Worm (Caenorhabditis elegans) whole organism, L1 larva: ENCODE measurements around the gene F36D4.6.
A peak's percentile ranks its signal among the peaks of the same experiment; 100 is the strongest.
"Not testable (repeated sequence)": the region's sequence is repeated elsewhere in the genome, so short reads cannot be mapped to it uniquely, and the experiment has no call there.

ENCODE experiments used
- C16A3.4 ChIP-seq: fragments of 150-350 bp; optimal IDR thresholded peaks from 2 replicates; lab custom pipeline; 2014; ENCODE audit warnings: missing biosample characterization, missing genetic modification characterization
- C34B4.2 ChIP-seq: sonication (generic microtip); optimal IDR thresholded peaks from 2 replicates; lab custom pipeline; 2017; ENCODE audit warnings: mild to moderate bottlenecking, missing genetic modification characterization, missing compliant biosample characterization
- Y116A8C.19 ChIP-seq: sonication (generic microtip); optimal IDR thresholded peaks from 2 replicates; lab custom pipeline; 2016; ENCODE audit warnings: missing compliant biosample characterization, missing genetic modification characterization, borderline replicate concordance
- alr-1 ChIP-seq: fragments of 200-800 bp; sonication (Bioruptor generic); optimal IDR thresholded peaks from 2 replicates; lab custom pipeline; 2018; ENCODE audit warnings: borderline replicate concordance, mild to moderate bottlenecking, missing genetic modification characterization, missing compliant biosample characterization
- ama-1 ChIP-seq: fragments of 150-350 bp; optimal IDR thresholded peaks from 2 replicates; lab custom pipeline; 2014
- blmp-1 ChIP-seq: fragments of 150-350 bp; optimal IDR thresholded peaks from 2 replicates; lab custom pipeline; 2014; ENCODE audit warnings: missing biosample characterization, missing genetic modification characterization
- dpl-1 ChIP-seq, 3 experiments: fragments of 150-350 bp in 2 of 3; sonication (generic microtip) in 1 of 3; optimal IDR thresholded peaks; 2 replicates each; lab custom pipeline; 2014 to 2017; ENCODE audit warnings: missing biosample characterization in 3 of 3, missing genetic modification characterization in 3 of 3, missing genetic modification reagents in 3 of 3
- efl-1 ChIP-seq, 4 experiments: fragments of 150-350 bp; optimal IDR thresholded peaks in 3 of 4; peaks in 1 of 4; 1 replicate in 1 of 4; 2 replicates in 3 of 4; lab custom pipeline; 2014; ENCODE audit warnings: missing biosample characterization in 2 of 4, missing genetic modification characterization in 2 of 4, missing genetic modification reagents in 2 of 4
- egl-27 ChIP-seq, 2 experiments: fragments of 150-350 bp in 1 of 2; sonication (generic microtip); optimal IDR thresholded peaks; 3 replicates each; lab custom pipeline; 2017 to 2018; ENCODE audit warnings: missing biosample characterization in 2 of 2, missing genetic modification characterization in 2 of 2, missing genetic modification reagents in 2 of 2
- elt-2 ChIP-seq: sonication (generic microtip); optimal IDR thresholded peaks from 2 replicates; lab custom pipeline; 2016; ENCODE audit warnings: missing genetic modification characterization, mild to moderate bottlenecking, inconsistent platforms, missing compliant biosample characterization, missing genetic modification reagents
- ets-5 ChIP-seq: fragments of 200-800 bp; sonication (Bioruptor generic); IDR thresholded peaks from 2 replicates; pipeline ENCODE4 v1.3.6; 2022; ENCODE audit warnings: missing genetic modification characterization, missing compliant biosample characterization
- irx-1 ChIP-seq: sonication (generic microtip); optimal IDR thresholded peaks from 2 replicates; lab custom pipeline; 2016; ENCODE audit warnings: missing genetic modification characterization, missing compliant biosample characterization
- lin-15B ChIP-seq: fragments of 150-350 bp; sonication (generic microtip); optimal IDR thresholded peaks from 3 replicates; lab custom pipeline; 2014; ENCODE audit warnings: missing biosample characterization, missing genetic modification characterization
- lin-35 ChIP-seq, 2 experiments: fragments of 150-350 bp; optimal IDR thresholded peaks; 2 replicates each; lab custom pipeline; 2014; ENCODE audit warnings: missing biosample characterization in 2 of 2, missing genetic modification characterization in 2 of 2, missing genetic modification reagents in 2 of 2
- lir-3 ChIP-seq: sonication (generic microtip); optimal IDR thresholded peaks from 2 replicates; lab custom pipeline; 2016; ENCODE audit warnings: mild to moderate bottlenecking, missing genetic modification characterization, moderate library complexity, missing compliant biosample characterization; ENCODE audit not compliant: poor library complexity
- nhr-85 ChIP-seq: sonication (generic microtip); peaks from one replicate; lab custom pipeline; 2016; ENCODE audit warnings: missing genetic modification characterization, inconsistent platforms, missing compliant biosample characterization
- rnt-1 ChIP-seq: sonication (generic microtip); optimal IDR thresholded peaks from 2 replicates; lab custom pipeline; 2016; ENCODE audit warnings: mild to moderate bottlenecking, missing genetic modification characterization, moderate library complexity, missing compliant biosample characterization
- unc-86 ChIP-seq: sonication (generic microtip); optimal IDR thresholded peaks from 2 replicates; lab custom pipeline; 2016; ENCODE audit warnings: missing genetic modification characterization, missing compliant biosample characterization
- vab-15 ChIP-seq: sonication (generic microtip); optimal IDR thresholded peaks from 2 replicates; lab custom pipeline; 2017; ENCODE audit warnings: missing genotype, mild to moderate bottlenecking, missing genetic modification characterization, missing compliant biosample characterization

F36D4.6 gene

ce11 chrV:9382538-9383328, 44.2 kb downstream of the F36D4.6 start:
- TF ChIP-seq lin-35 (GFP tag; optimal IDR thresholded peaks at IDR 0.05; lab: Kevin White, UChicago): peak in 1 of 2 experiments; percentile 7
- TF ChIP-seq dpl-1 (GFP tag; optimal IDR thresholded peaks at IDR 0.05; lab: Kevin White, UChicago): peak in 2 of 3 experiments; percentile 4 to 15
- TF ChIP-seq C16A3.4 (tag; lab: Kevin White, UChicago): no peak
- TF ChIP-seq ama-1 (lab: Kevin White, UChicago): no peak
- TF ChIP-seq efl-1 (optimal IDR thresholded peaks at IDR 0.05; lab: Kevin White, UChicago): peak in 1 of 2 experiments; percentile 19
- TF ChIP-seq efl-1 (GFP tag; optimal IDR thresholded peaks at IDR 0.05 in 1 of 2; lab: Kevin White, UChicago): peak in 1 of 2 experiments; percentile 67
- no peak for TF ChIP-seq elt-2 (tag; lab: Kevin White, UChicago)
- TF ChIP-seq ets-5 (GFP tag; lab: Robert Waterston, UW): no peak
- no peak for TF ChIP-seq irx-1
- no peak for TF ChIP-seq alr-1
- no peak for TF ChIP-seq egl-27 (tag; optimal IDR thresholded peaks at IDR 0.05; lab: Kevin White, UChicago)
- TF ChIP-seq vab-15 (tag; lab: Kevin White, UChicago): no peak
- no peak for TF ChIP-seq lin-15B (tag; lab: Kevin White, UChicago)

- TF ChIP-seq unc-86 (tag; lab: Kevin White, UChicago) (no peak), nhr-85 (tag; lab: Kevin White, UChicago) (peak; percentile 51), irx-1 (no peak), blmp-1 (tag; lab: Kevin White, UChicago) (peak; percentile 20), lir-3 (tag; lab: Kevin White, UChicago) (no peak)
- TF ChIP-seq, all 84 proteins: peak for 2
These were observed 45.1 kb downstream of the F36D4.6 start, which contains the start of gene E02C12.12 for ce11 chrV:9381846-9382363. E02C12.12 (minus strand) TSS chrV:9382313.

ce11 chrV:9379808-9380207, 47.2 kb downstream of the F36D4.6 start, which contains the start of gene E02C12.11:
E02C12.11 (minus strand) TSS chrV:9379908.
- TF ChIP-seq C34B4.2, rnt-1, Y116A8C.19 (tag; lab: Kevin White, UChicago): not testable (repeated sequence)

ce11 chrV:9378335-9378734, 48.6 kb downstream of the F36D4.6 start, which contains the start of gene E02C12.10:
E02C12.10 (minus strand) TSS chrV:9378409.
- TF ChIP-seq blmp-1 (tag; lab: Kevin White, UChicago): no peak
- no peak for TF ChIP-seq efl-1 (optimal IDR thresholded peaks at IDR 0.05; lab: Kevin White, UChicago)
- peak in 1 of 2 experiments; percentile 89 for TF ChIP-seq efl-1 (GFP tag; optimal IDR thresholded peaks at IDR 0.05 in 1 of 2; lab: Kevin White, UChicago)
